In genomic region chr3L:12537123-12537522, dm6 we compare ENCODE assay signal across 1 fruit fly cellular context.
TF ChIP-seq lines count a peak whose summit lies in the region.

Gene CG4069, minus strand, starts transcription at chr3L:12537315.

TF ChIP-seq in whole organism, embryonic, 481 proteins besides CTCF, POLR2A, EP300 and RAD21 (continued from another document):
- peak; percentile 84 for TF ChIP-seq gfzf (GFP tag; optimal IDR thresholded peaks at IDR 0.05; lab: Kevin White, UChicago)
- TF ChIP-seq Awh (GFP tag; IDR thresholded peaks at IDR 0.05; lab: Robert Waterston, UW) = no peak
- TF ChIP-seq CG18011 (GFP tag; optimal IDR thresholded peaks at IDR 0.05; lab: Kevin White, UChicago) = peak; percentile 7
- TF ChIP-seq h (optimal IDR thresholded peaks at IDR 0.05; lab: Kevin White, UChicago) = no peak
- TF ChIP-seq ERR (GFP tag; optimal IDR thresholded peaks at IDR 0.05; lab: Kevin White, UChicago) = no peak
- TF ChIP-seq CG17385 (GFP tag; optimal IDR thresholded peaks at IDR 0.05; lab: Kevin White, UChicago) = peak; percentile 98
- TF ChIP-seq CG11560 (tag; IDR thresholded peaks at IDR 0.05; lab: Robert Waterston, UW) = no peak
- peak; percentile 36 for TF ChIP-seq trem (tag; optimal IDR thresholded peaks at IDR 0.05; lab: Kevin White, UChicago)
- no peak for TF ChIP-seq ro (GFP tag; IDR thresholded peaks at IDR 0.05; lab: Robert Waterston, UW)
- no peak for TF ChIP-seq sob (GFP tag; IDR thresholded peaks at IDR 0.05; lab: Robert Waterston, UW)
- TF ChIP-seq chinmo (GFP tag; IDR thresholded peaks at IDR 0.05; lab: Robert Waterston, UW; ENCODE audit: partially characterized antibody) = no peak
- TF ChIP-seq BEAF-32 (GFP tag; optimal IDR thresholded peaks at IDR 0.05; lab: Kevin White, UChicago) = peak; percentile 20
- no peak for TF ChIP-seq Xbp1 (GFP tag; optimal IDR thresholded peaks at IDR 0.05; lab: Kevin White, UChicago)
- no peak for TF ChIP-seq ftz-f1 (GFP tag; optimal IDR thresholded peaks at IDR 0.05; lab: Kevin White, UChicago)
- TF ChIP-seq pros (GFP tag; optimal IDR thresholded peaks at IDR 0.05; lab: Kevin White, UChicago) = no peak
- peak; percentile 40 for TF ChIP-seq MESR4 (GFP tag; optimal IDR thresholded peaks at IDR 0.05; lab: Kevin White, UChicago)
- peak; percentile 26 for TF ChIP-seq CG4617 (GFP tag; optimal IDR thresholded peaks at IDR 0.05; lab: Kevin White, UChicago; ENCODE audit: borderline replicate concordance)
- TF ChIP-seq caup (GFP tag; optimal IDR thresholded peaks at IDR 0.05; lab: Kevin White, UChicago; ENCODE audit: severe bottlenecking) = no peak
- TF ChIP-seq Ets97D (GFP tag; optimal IDR thresholded peaks at IDR 0.05; lab: Kevin White, UChicago) = peak; percentile 17
- TF ChIP-seq hkb (optimal IDR thresholded peaks at IDR 0.05; lab: Kevin White, UChicago) = no peak
- TF ChIP-seq hkb (GFP tag; IDR thresholded peaks at IDR 0.05; lab: Robert Waterston, UW) = no peak
- TF ChIP-seq CG7556 (GFP tag; optimal IDR thresholded peaks at IDR 0.05; lab: Kevin White, UChicago) = no peak
- peak; percentile 57 for TF ChIP-seq CG2116 (GFP tag; optimal IDR thresholded peaks at IDR 0.05; lab: Kevin White, UChicago)
- peak; percentile 40 for TF ChIP-seq CG10267 (tag; optimal IDR thresholded peaks at IDR 0.05; lab: Kevin White, UChicago)
- no peak for TF ChIP-seq CG4854 (GFP tag; optimal IDR thresholded peaks at IDR 0.05; lab: Kevin White, UChicago)
- TF ChIP-seq HmgZ (tag; optimal IDR thresholded peaks at IDR 0.05; lab: Kevin White, UChicago) = peak; percentile 21
- TF ChIP-seq CG15514 (GFP tag; optimal IDR thresholded peaks at IDR 0.05; lab: Kevin White, UChicago) = peak; percentile 93
- TF ChIP-seq MBD-R2 (GFP tag; IDR thresholded peaks at IDR 0.05; lab: Robert Waterston, UW) = peak; percentile 39; the same call in 1 of the 2 replicates
- TF ChIP-seq klu (GFP tag; IDR thresholded peaks at IDR 0.05; lab: Robert Waterston, UW) = no peak
- TF ChIP-seq CG9609 (GFP tag; optimal IDR thresholded peaks at IDR 0.05; lab: Kevin White, UChicago) = no peak
- TF ChIP-seq Dp (GFP tag; optimal IDR thresholded peaks at IDR 0.05; lab: Kevin White, UChicago) = peak; percentile 97
- no peak for TF ChIP-seq Nf-YA (GFP tag; IDR thresholded peaks at IDR 0.05; lab: Robert Waterston, UW)
- TF ChIP-seq cad (GFP tag; optimal IDR thresholded peaks at IDR 0.05; lab: Kevin White, UChicago) = no peak
- TF ChIP-seq Dll (GFP tag; IDR thresholded peaks at IDR 0.05; lab: Robert Waterston, UW; ENCODE audit: partially characterized antibody) = no peak
- TF ChIP-seq Nf-YB (GFP tag; optimal IDR thresholded peaks at IDR 0.05; lab: Kevin White, UChicago) = no peak
- no peak for TF ChIP-seq pfk (GFP tag; optimal IDR thresholded peaks at IDR 0.05; lab: Kevin White, UChicago)
